Worm (Caenorhabditis elegans) whole organism, L3 larva: ENCODE measurements around the gene clec-121.

Experiments used
- R02D3.7 ChIP-seq: fragments of 150-350 bp; optimal IDR thresholded peaks from 2 replicates; lab custom pipeline; 2014; ENCODE audit warnings: missing biosample characterization, missing genetic modification characterization
- ZK546.5 ChIP-seq: sonication (generic microtip); optimal IDR thresholded peaks from 2 replicates; lab custom pipeline; 2017; ENCODE audit warnings: missing biosample characterization, missing genetic modification characterization
- aly-2 ChIP-seq: fragments of 150-350 bp; optimal IDR thresholded peaks from 2 replicates; lab custom pipeline; 2014; ENCODE audit warnings: missing biosample characterization, missing genetic modification characterization
- ama-1 ChIP-seq: fragments of 150-350 bp; optimal IDR thresholded peaks from 2 replicates; lab custom pipeline; 2018
- ceh-16 ChIP-seq: sonication (generic microtip); optimal IDR thresholded peaks from 2 replicates; lab custom pipeline; 2017; ENCODE audit warnings: missing biosample characterization, missing genetic modification characterization
- ceh-28 ChIP-seq: fragments of 150-350 bp; optimal IDR thresholded peaks from 2 replicates; lab custom pipeline; 2014; ENCODE audit warnings: missing biosample characterization, missing genetic modification reagents, missing genetic modification characterization
- ceh-82 ChIP-seq: fragments of 150-350 bp; optimal IDR thresholded peaks from 2 replicates; lab custom pipeline; 2014; ENCODE audit warnings: missing biosample characterization, missing genetic modification characterization
- ceh-9 ChIP-seq: sonication (generic microtip); optimal IDR thresholded peaks from 2 replicates; lab custom pipeline; 2018; ENCODE audit warnings: missing biosample characterization, missing genetic modification characterization
- daf-12 ChIP-seq: fragments of 150-350 bp; optimal IDR thresholded peaks from 2 replicates; lab custom pipeline; 2014; ENCODE audit warnings: missing biosample characterization, missing genetic modification reagents, missing genetic modification characterization
- egl-27 ChIP-seq: sonication (generic microtip); optimal IDR thresholded peaks from 4 replicates; lab custom pipeline; 2017; ENCODE audit warnings: missing biosample characterization, missing genetic modification reagents, missing genetic modification characterization
- egl-5 ChIP-seq: fragments of 150-350 bp; optimal IDR thresholded peaks from 2 replicates; lab custom pipeline; 2017; ENCODE audit warnings: missing biosample characterization, missing genetic modification reagents, missing genetic modification characterization, inconsistent platforms
- elt-1 ChIP-seq: fragments of 150-350 bp; optimal IDR thresholded peaks from 2 replicates; lab custom pipeline; 2014; ENCODE audit warnings: missing biosample characterization, missing genetic modification characterization
- elt-2 ChIP-seq: sonication (generic microtip); optimal IDR thresholded peaks from 2 replicates; lab custom pipeline; 2016; ENCODE audit warnings: missing genetic modification reagents, mild to moderate bottlenecking, missing genetic modification characterization, missing compliant biosample characterization
- elt-3 ChIP-seq, 3 experiments: fragments of 150-350 bp in 1 of 3; sonication (generic microtip) in 2 of 3; optimal IDR thresholded peaks; 2 replicates in 2 of 3; 4 replicates in 1 of 3; lab custom pipeline; 2014 to 2017; ENCODE audit warnings: missing biosample characterization in 3 of 3, missing genetic modification characterization in 3 of 3
- fkh-10 ChIP-seq: sonication (generic microtip); optimal IDR thresholded peaks from 2 replicates; lab custom pipeline; 2017; ENCODE audit warnings: missing biosample characterization, missing genetic modification reagents, missing genetic modification characterization
- fkh-2 ChIP-seq: fragments of 150-350 bp; optimal IDR thresholded peaks from 2 replicates; lab custom pipeline; 2014; ENCODE audit warnings: missing biosample characterization, missing genetic modification reagents, missing genetic modification characterization
- hmg-11 ChIP-seq: sonication (generic microtip); optimal IDR thresholded peaks from 2 replicates; lab custom pipeline; 2016; ENCODE audit warnings: missing genetic modification characterization, missing compliant biosample characterization
- lin-15B ChIP-seq: fragments of 150-350 bp; optimal IDR thresholded peaks from 2 replicates; lab custom pipeline; 2014; ENCODE audit warnings: missing biosample characterization, missing genetic modification characterization
- lin-39 ChIP-seq: fragments of 150-350 bp; optimal IDR thresholded peaks from 2 replicates; lab custom pipeline; 2018; ENCODE audit warnings: missing biosample characterization, missing genetic modification reagents, missing genetic modification characterization
- lsy-12 ChIP-seq: sonication (generic microtip); optimal IDR thresholded peaks from 2 replicates; lab custom pipeline; 2016; ENCODE audit warnings: mild to moderate bottlenecking, missing genetic modification characterization, missing compliant biosample characterization
- mdl-1 ChIP-seq: fragments of 150-350 bp; optimal IDR thresholded peaks from 2 replicates; lab custom pipeline; 2014; ENCODE audit warnings: missing biosample characterization, missing genetic modification characterization
- nfya-1 ChIP-seq: sonication (generic microtip); optimal IDR thresholded peaks from 2 replicates; lab custom pipeline; 2017; ENCODE audit warnings: missing genetic modification characterization, mild to moderate bottlenecking, missing compliant biosample characterization, antibody characterized with exemption, moderate library complexity; ENCODE audit not compliant: insufficient read depth
- nhr-11 ChIP-seq: fragments of 150-350 bp; optimal IDR thresholded peaks from 2 replicates; lab custom pipeline; 2014; ENCODE audit warnings: missing biosample characterization, missing genetic modification characterization
- nhr-12 ChIP-seq: fragments of 150-350 bp; optimal IDR thresholded peaks from 2 replicates; lab custom pipeline; 2014; ENCODE audit warnings: missing biosample characterization, missing genetic modification characterization
- nhr-23 ChIP-seq: fragments of 150-350 bp; optimal IDR thresholded peaks from 2 replicates; lab custom pipeline; 2014; ENCODE audit warnings: missing biosample characterization, missing genetic modification reagents, missing genetic modification characterization
- nhr-237 ChIP-seq: fragments of 150-350 bp; optimal IDR thresholded peaks from 2 replicates; lab custom pipeline; 2014; ENCODE audit warnings: missing biosample characterization, missing genetic modification characterization
- nhr-25 ChIP-seq: sonication (generic microtip); optimal IDR thresholded peaks from 2 replicates; lab custom pipeline; 2017; ENCODE audit warnings: missing biosample characterization, missing genetic modification characterization
- nhr-28 ChIP-seq: fragments of 150-350 bp; optimal IDR thresholded peaks from 2 replicates; lab custom pipeline; 2014; ENCODE audit warnings: missing biosample characterization, missing genetic modification characterization
- nhr-43 ChIP-seq: sonication (generic microtip); optimal IDR thresholded peaks from 2 replicates; lab custom pipeline; 2016; ENCODE audit warnings: mild to moderate bottlenecking, missing genetic modification characterization, missing compliant biosample characterization; ENCODE audit not compliant: poor library complexity, severe bottlenecking
- nhr-67 ChIP-seq: fragments of 150-350 bp; optimal IDR thresholded peaks from 2 replicates; lab custom pipeline; 2014; ENCODE audit warnings: missing biosample characterization, missing genetic modification characterization
- nhr-76 ChIP-seq: fragments of 150-350 bp; sonication (generic microtip); optimal IDR thresholded peaks from 5 replicates; lab custom pipeline; 2014; ENCODE audit warnings: missing biosample characterization, missing genetic modification characterization
- nhr-77 ChIP-seq: fragments of 150-350 bp; optimal IDR thresholded peaks from 2 replicates; lab custom pipeline; 2014; ENCODE audit warnings: missing biosample characterization, missing genetic modification characterization
- pha-4 ChIP-seq: fragments of 150-350 bp; optimal IDR thresholded peaks from 2 replicates; lab custom pipeline; 2014; ENCODE audit warnings: missing biosample characterization, missing genetic modification reagents, missing genetic modification characterization
- pqm-1 ChIP-seq: fragments of 150-350 bp; optimal IDR thresholded peaks from 2 replicates; lab custom pipeline; 2017; ENCODE audit warnings: missing biosample characterization, missing genetic modification characterization, inconsistent platforms
- sea-2 ChIP-seq: fragments of 150-350 bp; sonication (generic microtip); optimal IDR thresholded peaks from 4 replicates; lab custom pipeline; 2014; ENCODE audit warnings: missing biosample characterization, missing genetic modification reagents, missing genetic modification characterization
- skn-1 ChIP-seq: fragments of 150-350 bp; optimal IDR thresholded peaks from 2 replicates; lab custom pipeline; 2014; ENCODE audit warnings: missing biosample characterization, missing genetic modification characterization
- tbx-2 ChIP-seq: sonication (generic microtip); optimal IDR thresholded peaks from 2 replicates; lab custom pipeline; 2016; ENCODE audit warnings: mild to moderate bottlenecking, missing genetic modification characterization, missing compliant biosample characterization
- unc-39 ChIP-seq: sonication (generic microtip); optimal IDR thresholded peaks from 4 replicates; lab custom pipeline; 2017; ENCODE audit warnings: missing biosample characterization, missing genetic modification characterization
- unc-62 ChIP-seq: fragments of 150-350 bp; sonication (generic microtip); optimal IDR thresholded peaks from 4 replicates; lab custom pipeline; 2014; ENCODE audit warnings: missing biosample characterization, missing genetic modification reagents, missing genetic modification characterization
- zag-1 ChIP-seq: fragments of 150-350 bp; optimal IDR thresholded peaks from 2 replicates; lab custom pipeline; 2014; ENCODE audit warnings: missing biosample characterization, missing genetic modification characterization
- ztf-11 ChIP-seq: fragments of 150-350 bp; optimal IDR thresholded peaks from 2 replicates; lab custom pipeline; 2014; ENCODE audit warnings: missing biosample characterization, missing genetic modification characterization

Gene clec-121

DNA sequence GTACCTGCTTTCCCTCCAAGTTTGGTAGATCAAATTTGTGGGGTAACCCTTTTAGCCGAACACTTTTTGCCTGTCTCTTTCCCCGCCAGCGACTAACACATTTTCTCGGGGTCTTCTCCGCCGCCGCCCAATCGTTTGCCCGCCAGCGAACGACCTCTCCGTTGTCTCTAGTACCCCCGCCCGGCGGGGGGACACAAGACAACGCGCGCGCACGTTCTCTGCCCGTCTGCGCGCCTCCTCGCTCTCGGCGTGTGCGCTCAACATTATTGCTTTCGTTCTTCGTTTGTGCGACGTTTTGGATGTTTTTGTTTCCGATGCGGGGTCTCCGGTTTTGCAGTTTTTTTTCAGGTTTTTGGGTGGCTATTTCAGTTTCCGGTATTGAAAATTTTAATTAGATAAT lies 46.6 kb upstream of the clec-121 start:
- no peak for TF ChIP-seq R02D3.7 (tag; lab: Kevin White, UChicago)
- no peak for TF ChIP-seq nhr-25 (tag; lab: Kevin White, UChicago)
- peak; percentile 18 for TF ChIP-seq hmg-11
- TF ChIP-seq mdl-1 (tag; lab: Kevin White, UChicago) = no peak
- no peak for TF ChIP-seq nhr-12
- TF ChIP-seq nfya-1 (tag; lab: Kevin White, UChicago) = peak; percentile 46
- TF ChIP-seq aly-2 (tag; lab: Kevin White, UChicago) = no peak
- TF ChIP-seq ceh-9 (tag; lab: Kevin White, UChicago) = no peak
- TF ChIP-seq nhr-11 (tag; lab: Kevin White, UChicago) = no peak
- no peak for TF ChIP-seq ceh-28
- no peak for TF ChIP-seq fkh-10 (GFP tag; lab: Kevin White, UChicago)
- TF ChIP-seq lin-39 (tag; lab: Kevin White, UChicago) = peak; percentile 76

DNA sequence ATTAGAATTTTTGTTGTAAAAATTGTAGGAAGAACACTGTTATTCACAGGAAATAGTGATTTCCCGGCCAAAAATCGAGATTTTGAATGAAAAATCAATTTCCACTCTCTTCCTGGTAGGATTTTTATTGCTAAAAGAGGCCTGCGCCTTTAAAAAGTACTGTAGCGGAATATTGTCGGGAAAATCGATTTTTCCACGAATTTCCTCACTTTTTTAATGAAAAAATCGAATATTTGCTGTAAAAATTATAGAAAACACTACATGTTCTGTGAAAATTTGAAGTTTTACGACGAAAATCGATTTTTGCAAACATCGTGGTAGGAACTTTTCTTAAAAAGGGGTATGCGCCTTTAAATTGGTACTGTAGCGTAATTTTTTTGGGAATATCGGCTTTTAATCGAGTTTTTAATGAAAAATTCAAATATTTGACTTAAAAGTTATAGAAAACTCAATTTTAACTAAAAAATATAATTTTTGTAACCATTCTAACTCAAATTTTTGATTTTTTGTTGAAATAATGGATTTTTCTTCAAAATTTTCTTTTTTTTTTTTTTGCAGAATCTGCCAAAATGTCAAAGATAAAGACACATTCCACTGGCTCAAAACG lies 45.7 kb upstream of the clec-121 start, which contains the start of gene lin-8:
Gene lin-8, plus strand, starts transcription at position 557 of the 607 bp plus-strand sequence.
- no peak for TF ChIP-seq nfya-1 (tag; lab: Kevin White, UChicago)
- TF ChIP-seq elt-1 (tag; lab: Kevin White, UChicago) = no peak
- no peak for TF ChIP-seq ama-1
- no peak for TF ChIP-seq elt-3 (tag; optimal IDR thresholded peaks at IDR 0.05; lab: Kevin White, UChicago)
- TF ChIP-seq fkh-10 (GFP tag; lab: Kevin White, UChicago) = no peak
- TF ChIP-seq pha-4 = no peak
- no peak for TF ChIP-seq lsy-12 (tag; lab: Kevin White, UChicago)
- TF ChIP-seq nhr-77 (tag; lab: Kevin White, UChicago) = no peak

DNA sequence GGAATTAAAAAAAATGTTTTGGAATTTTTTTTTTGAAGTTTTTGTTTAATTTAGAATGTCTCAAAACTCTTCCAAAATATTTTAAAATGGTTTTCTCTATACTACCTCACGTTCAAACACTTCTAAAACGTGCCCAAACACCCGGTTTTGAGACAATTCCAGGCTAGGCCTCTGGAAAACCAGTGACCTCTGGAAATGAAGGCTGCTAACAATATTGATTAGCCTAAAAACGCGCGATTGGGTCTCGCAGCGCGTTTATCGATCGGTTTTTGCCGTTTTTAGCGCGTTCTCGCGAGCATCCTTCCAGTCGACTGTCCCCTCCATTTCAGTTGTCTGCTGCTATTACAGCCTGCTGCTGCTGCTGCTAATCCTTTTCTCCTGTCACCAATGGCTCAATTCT lies 41.3 kb upstream of the clec-121 start, which contains the start of gene Y25C1A.6:
Gene Y25C1A.6, plus strand, starts transcription at position 301 of the 400 bp plus-strand sequence.
- TF ChIP-seq egl-5 (tag; lab: Kevin White, UChicago) = no peak
- no peak for TF ChIP-seq unc-39 (tag; lab: Kevin White, UChicago)
- TF ChIP-seq fkh-10 (GFP tag; lab: Kevin White, UChicago) = no peak
- TF ChIP-seq, all 47 proteins: peak for 0

DNA sequence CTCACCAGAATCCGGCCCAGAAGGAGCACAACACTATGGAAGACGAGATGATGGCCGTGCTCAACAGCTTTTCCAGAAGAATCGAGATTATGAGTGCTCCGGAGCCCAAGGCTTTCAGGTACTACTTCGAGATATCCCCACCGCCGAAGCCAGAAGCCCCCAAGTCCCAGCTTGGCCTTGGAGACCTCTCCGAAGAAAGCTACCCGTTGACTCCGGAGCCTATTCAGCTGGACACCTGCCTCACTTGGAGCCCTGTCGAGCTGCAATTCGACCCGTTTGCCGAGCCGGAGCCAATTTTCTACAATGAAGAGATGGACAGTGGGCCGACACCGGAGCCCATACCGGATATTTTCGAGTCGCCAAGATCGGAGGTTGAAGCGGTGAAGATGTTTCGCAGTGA lies 40.5 kb upstream of the clec-121 start:
- no peak for TF ChIP-seq lin-39 (tag; lab: Kevin White, UChicago)
- TF ChIP-seq ceh-16 = no peak
- no peak for TF ChIP-seq pqm-1
- no peak for TF ChIP-seq nhr-25 (tag; lab: Kevin White, UChicago)
- TF ChIP-seq ama-1 = no peak
- no peak for TF ChIP-seq pha-4
- TF ChIP-seq, all 47 proteins: peak for 0

DNA sequence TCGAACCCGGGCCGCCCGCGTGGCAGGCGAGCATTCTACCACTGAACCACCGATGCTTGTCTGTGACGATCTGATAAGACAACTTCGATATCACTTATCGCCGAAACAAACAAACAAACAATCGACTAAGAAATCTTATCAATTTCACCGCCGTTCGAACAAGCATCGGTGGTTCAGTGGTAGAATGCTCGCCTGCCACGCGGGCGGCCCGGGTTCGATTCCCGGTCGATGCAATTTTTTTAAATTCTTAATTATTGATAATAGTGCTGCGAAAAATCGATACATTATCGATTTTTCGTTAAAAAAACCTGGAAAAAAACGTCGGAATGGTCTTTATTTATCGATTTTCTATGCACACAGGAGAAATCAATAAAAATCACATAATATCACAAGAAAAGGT lies 39.9 kb upstream of the clec-121 start:
- TF ChIP-seq pha-4 (peak; percentile 36), sea-2 (GFP tag; lab: Kevin White, UChicago) (no peak), egl-5 (tag; lab: Kevin White, UChicago) (no peak), zag-1 (tag; lab: Kevin White, UChicago) (no peak), ceh-9 (tag; lab: Kevin White, UChicago) (no peak), daf-12 (tag; lab: Kevin White, UChicago) (no peak), nhr-11 (tag; lab: Kevin White, UChicago) (no peak), ztf-11 (tag; lab: Kevin White, UChicago) (no peak), nhr-12 (no peak), ceh-28 (peak; percentile 81), lin-15B (tag; lab: Kevin White, UChicago) (no peak), nfya-1 (tag; lab: Kevin White, UChicago) (peak; percentile 27), nhr-25 (tag; lab: Kevin White, UChicago) (no peak), elt-3 (tag; optimal IDR thresholded peaks at IDR 0.05; lab: Kevin White, UChicago) (no peak), hmg-11 (no peak), ceh-82 (tag; lab: Kevin White, UChicago) (no peak), nhr-237 (tag; lab: Kevin White, UChicago) (no peak), elt-2 (tag; lab: Kevin White, UChicago) (peak; percentile 69), nhr-28 (no peak), fkh-2 (tag; lab: Kevin White, UChicago) (no peak), pqm-1 (peak; percentile 17), tbx-2 (tag; lab: Kevin White, UChicago) (no peak), lin-39 (tag; lab: Kevin White, UChicago) (no peak), skn-1 (tag; lab: Kevin White, UChicago) (no peak), nhr-23 (tag; lab: Kevin White, UChicago) (no peak), nhr-77 (tag; lab: Kevin White, UChicago) (no peak), mdl-1 (tag; lab: Kevin White, UChicago) (no peak), nhr-43 (tag; lab: Kevin White, UChicago) (no peak), elt-1 (tag; lab: Kevin White, UChicago) (no peak), lsy-12 (tag; lab: Kevin White, UChicago) (no peak), ZK546.5 (tag; lab: Kevin White, UChicago) (no peak), unc-62 (GFP tag; lab: Kevin White, UChicago) (no peak), nhr-67 (tag; lab: Kevin White, UChicago) (no peak), unc-39 (tag; lab: Kevin White, UChicago) (no peak), egl-27 (tag; lab: Kevin White, UChicago) (no peak), fkh-10 (GFP tag; lab: Kevin White, UChicago) (no peak), nhr-76 (tag; lab: Kevin White, UChicago) (no peak)
- TF ChIP-seq, all 47 proteins: peak for 5
